Fruit fly (Drosophila melanogaster) whole organism: Measurements from ENCODE around the gene CG7573.

Experiments used
- CG8478 ChIP-seq: fragments of >200 bp; optimal IDR thresholded peaks from 2 replicates; lab custom pipeline; 2018; ENCODE audit warnings: inconsistent platforms
- Dll ChIP-seq: fragments of >200 bp; optimal IDR thresholded peaks from 2 replicates; lab custom pipeline; 2017
- EcR ChIP-seq, 2 experiments: fragments of >200 bp; optimal IDR thresholded peaks; 2 replicates each; lab custom pipeline; 2017; ENCODE audit warnings: missing biosample characterization in 2 of 2, missing genetic modification characterization in 2 of 2, missing genetic modification reagents in 2 of 2
- pan ChIP-seq: fragments of >200 bp; optimal IDR thresholded peaks from 2 replicates; lab custom pipeline; 2017
- psq ChIP-seq: fragments of >200 bp; optimal IDR thresholded peaks from 2 replicates; lab custom pipeline; 2017
- usp ChIP-seq: fragments of >200 bp; optimal IDR thresholded peaks from 2 replicates; lab custom pipeline; 2017; ENCODE audit warnings: missing biosample characterization, missing genetic modification characterization, mixed read lengths

Gene CG7573

DNA sequence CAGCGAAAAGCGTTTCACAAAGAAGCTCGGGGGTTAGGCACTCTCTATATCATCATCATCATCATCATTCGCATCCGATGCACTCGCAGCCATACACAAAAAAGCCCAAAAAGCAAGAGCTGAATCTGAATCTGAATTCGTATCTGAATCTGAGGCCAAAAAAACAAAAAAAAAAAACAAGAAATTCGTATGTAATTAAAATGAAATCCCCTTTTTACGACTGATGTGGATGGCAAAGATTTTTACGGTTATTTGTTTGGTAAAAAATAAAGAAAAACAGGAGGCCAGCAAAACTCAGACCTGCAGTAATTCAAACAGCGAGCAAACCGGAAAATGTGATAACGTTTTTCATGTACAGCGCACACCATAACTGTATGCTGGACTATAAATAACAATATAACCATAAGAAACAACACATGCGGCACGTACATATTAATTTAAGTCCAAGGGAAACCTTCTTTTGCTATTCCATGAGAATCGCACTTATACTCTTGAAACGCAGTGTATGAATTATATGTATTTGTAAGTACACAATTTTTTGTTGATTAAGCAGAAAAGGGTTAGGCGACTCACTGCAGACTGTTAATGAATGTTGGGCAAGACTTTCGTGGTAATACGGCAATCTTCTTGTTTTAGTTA is 7.1 kb downstream of the CG7573 start:
- TF ChIP-seq psq (lab: Kevin White, UChicago) (no peak), EcR (GFP tag; optimal IDR thresholded peaks at IDR 0.05; lab: Kevin White, UChicago) (no peak), usp (GFP tag; lab: Kevin White, UChicago) (no peak), pan (lab: Kevin White, UChicago) (no peak), Dll (lab: Kevin White, UChicago) (no peak), CG8478 (lab: Kevin White, UChicago) (no peak)

DNA sequence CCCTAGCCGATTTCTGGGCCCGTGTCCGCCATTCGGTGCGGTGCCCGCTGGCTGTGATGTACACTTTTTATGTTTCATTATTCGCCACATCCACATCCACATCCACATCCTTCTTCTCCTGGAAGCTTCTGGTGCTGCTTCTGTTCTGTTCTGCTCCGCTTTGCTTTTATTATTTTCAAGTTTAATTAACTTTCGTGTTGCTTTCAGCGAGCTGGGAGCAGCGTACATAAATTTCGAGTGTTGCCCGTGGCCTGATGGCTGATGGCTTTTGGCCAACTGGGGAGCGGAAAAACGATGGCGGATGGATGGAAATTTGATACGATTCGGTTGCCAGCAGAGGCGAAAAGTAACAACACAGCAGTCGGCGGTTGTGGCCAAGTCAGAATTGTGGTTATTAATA is 8.6 kb downstream of the CG7573 start:
- no peak for TF ChIP-seq pan (lab: Kevin White, UChicago)
- no peak for TF ChIP-seq psq (lab: Kevin White, UChicago)
- TF ChIP-seq Dll (lab: Kevin White, UChicago): no peak
- TF ChIP-seq CG8478 (lab: Kevin White, UChicago): no peak
- TF ChIP-seq EcR (GFP tag; optimal IDR thresholded peaks at IDR 0.05; lab: Kevin White, UChicago): no peak
- no peak for TF ChIP-seq usp (GFP tag; lab: Kevin White, UChicago)

DNA sequence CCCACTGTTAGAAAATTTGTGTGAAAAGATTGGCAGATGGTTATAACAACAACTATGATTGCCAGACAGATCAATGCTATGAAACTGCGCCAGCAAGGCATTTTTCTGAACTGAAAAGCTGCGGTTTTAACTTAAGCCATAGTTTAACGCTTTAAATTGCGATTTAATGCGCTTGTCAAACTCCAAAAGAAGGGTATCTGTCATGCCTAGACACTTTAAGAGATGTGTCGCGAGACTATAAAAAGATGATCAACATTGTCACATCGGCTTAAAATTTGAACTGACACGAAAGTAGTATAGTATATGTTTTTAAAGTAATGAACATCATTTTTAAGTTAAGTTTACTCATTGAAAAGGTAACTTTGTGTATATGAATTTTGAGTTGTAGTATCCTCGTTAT is 10.1 kb downstream of the CG7573 start, which contains the start of gene CG6168:
Gene CG6168, minus strand, starts transcription at position 101 of the 400 bp plus-strand sequence.
- TF ChIP-seq usp (GFP tag; lab: Kevin White, UChicago) (no peak), psq (lab: Kevin White, UChicago) (no peak), CG8478 (lab: Kevin White, UChicago) (no peak), Dll (lab: Kevin White, UChicago) (no peak)

DNA sequence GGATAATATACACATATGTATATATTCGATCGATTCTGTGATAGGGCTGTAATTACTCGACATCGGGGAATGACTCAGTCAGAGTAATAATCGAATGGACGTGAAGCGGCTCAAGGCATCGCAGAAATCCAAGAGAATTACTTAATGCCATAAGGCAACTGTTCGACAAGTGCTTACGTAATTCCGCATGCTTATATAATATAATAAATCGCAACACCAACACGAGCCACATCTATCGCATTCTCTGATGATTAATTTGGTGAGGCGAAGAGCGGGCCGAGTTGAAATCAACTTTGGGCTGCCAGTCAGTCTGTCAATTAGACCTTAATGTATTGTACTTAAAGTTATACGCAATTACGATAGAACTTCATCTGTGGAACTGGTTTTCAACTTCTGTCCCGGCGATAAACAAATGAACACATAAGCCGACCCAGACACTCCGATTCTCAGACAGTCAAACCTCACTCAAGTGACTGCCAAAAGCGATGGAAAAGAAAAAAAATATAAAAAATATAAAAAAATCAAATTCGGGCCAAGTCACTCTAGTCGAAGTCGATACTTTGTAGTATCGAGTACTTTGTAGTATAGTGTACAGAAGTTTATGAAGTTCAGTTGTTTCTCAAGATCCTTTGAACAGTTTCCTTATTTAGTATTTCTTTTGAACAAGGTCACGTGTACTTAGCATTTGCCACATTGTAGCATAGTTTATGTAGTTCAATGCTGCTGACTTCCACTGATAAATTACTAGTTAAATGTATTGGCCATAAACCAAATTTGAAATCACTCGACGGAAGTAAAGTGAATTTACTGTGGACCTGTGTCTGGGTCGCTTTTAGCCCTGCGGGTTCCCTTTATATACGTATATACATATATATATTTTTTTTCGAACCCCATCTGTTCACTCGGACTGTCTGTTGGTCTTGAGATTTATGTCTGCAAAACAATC is 10.9 kb downstream of the CG7573 start:
- TF ChIP-seq CG8478 (lab: Kevin White, UChicago): no peak
- no peak for TF ChIP-seq pan (lab: Kevin White, UChicago)
- TF ChIP-seq usp (GFP tag; lab: Kevin White, UChicago): no peak
- no peak for TF ChIP-seq psq (lab: Kevin White, UChicago)
- TF ChIP-seq Dll (lab: Kevin White, UChicago): no peak
- no peak for TF ChIP-seq EcR (GFP tag; optimal IDR thresholded peaks at IDR 0.05; lab: Kevin White, UChicago)

DNA sequence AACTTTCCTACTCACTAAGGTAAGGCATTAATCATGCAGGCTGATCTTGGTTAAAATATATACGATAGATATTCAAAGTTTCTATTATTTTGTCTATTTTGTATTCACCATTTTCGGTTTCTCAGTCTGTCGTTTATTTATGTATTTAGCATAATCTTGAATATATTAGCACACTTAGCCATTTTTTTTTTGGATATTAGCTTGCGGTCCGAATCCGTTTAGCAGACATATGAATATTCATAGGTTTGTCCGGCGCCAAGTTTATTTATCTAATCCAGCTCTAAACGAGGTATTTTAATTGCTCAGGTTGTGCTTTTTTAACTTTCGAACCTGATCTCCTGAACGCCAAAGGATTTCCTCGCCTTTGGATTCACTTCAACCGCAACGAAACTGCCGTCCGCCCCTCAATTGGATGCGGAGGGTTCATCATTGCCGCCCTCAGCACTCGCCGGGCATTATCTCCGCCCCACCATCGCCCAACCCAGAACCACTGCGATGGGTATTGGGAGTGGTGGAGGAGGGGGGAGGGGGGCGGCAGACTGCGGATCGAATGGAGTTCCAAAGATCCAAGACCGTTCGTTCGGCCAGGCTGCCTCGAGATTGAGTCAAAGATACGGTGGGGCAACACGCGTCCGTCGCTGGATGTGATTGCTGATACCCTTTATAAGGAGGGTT is 11.8 kb downstream of the CG7573 start:
- no peak for TF ChIP-seq usp (GFP tag; lab: Kevin White, UChicago)
- TF ChIP-seq Dll (lab: Kevin White, UChicago): no peak
- TF ChIP-seq pan (lab: Kevin White, UChicago): no peak
- no peak for TF ChIP-seq EcR (GFP tag; optimal IDR thresholded peaks at IDR 0.05; lab: Kevin White, UChicago)
- TF ChIP-seq psq (lab: Kevin White, UChicago): no peak
- TF ChIP-seq CG8478 (lab: Kevin White, UChicago): no peak

DNA sequence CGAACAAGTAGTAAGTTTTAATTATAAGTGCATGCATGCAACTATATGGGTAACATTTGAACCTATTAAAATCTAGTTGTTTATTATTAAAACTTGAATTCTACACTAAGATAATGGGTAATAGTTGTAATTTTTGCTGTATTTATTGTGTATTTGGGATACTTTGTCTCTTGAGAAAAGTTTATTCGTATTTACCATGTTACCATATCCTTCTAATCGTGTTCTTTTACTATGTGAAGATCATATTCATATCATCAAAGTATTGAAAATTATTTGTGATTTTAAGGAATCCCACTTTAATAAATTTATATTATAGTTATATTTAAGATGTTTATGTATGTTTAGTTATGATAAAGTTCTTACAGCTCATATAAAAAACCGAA is 12.3 kb downstream of the CG7573 start:
- TF ChIP-seq CG8478 (lab: Kevin White, UChicago) (no peak), usp (GFP tag; lab: Kevin White, UChicago) (no peak), EcR (GFP tag; optimal IDR thresholded peaks at IDR 0.05; lab: Kevin White, UChicago) (no peak), pan (lab: Kevin White, UChicago) (peak; percentile 88)

DNA sequence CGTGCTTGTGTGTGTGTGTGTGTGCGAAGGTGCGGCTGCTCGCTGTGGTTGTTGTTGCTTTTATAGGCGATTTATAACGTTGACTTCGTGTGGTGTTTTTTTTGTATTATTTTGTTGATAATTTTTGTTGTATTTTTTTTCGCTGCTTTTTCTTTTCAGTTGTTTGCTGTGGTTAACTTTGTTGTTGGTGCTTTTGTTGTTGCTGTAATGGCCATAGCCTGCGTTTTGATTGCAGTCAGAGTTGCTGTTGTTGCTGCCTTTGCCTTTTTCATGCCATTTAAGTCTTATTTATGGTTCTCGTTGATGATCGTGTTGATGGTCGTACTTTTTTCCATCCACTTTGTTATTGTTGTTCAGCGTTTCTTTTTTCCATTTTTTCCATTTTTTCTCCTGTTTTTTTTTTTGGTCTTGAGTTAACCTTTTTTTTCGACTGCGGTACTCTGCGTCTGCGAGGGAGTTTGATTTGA is 13.0 kb downstream of the CG7573 start:
- no peak for TF ChIP-seq pan (lab: Kevin White, UChicago)
- no peak for TF ChIP-seq Dll (lab: Kevin White, UChicago)
- no peak for TF ChIP-seq CG8478 (lab: Kevin White, UChicago)
- TF ChIP-seq EcR (GFP tag; optimal IDR thresholded peaks at IDR 0.05; lab: Kevin White, UChicago): no peak
- TF ChIP-seq usp (GFP tag; lab: Kevin White, UChicago): no peak
- TF ChIP-seq psq (lab: Kevin White, UChicago): no peak

DNA sequence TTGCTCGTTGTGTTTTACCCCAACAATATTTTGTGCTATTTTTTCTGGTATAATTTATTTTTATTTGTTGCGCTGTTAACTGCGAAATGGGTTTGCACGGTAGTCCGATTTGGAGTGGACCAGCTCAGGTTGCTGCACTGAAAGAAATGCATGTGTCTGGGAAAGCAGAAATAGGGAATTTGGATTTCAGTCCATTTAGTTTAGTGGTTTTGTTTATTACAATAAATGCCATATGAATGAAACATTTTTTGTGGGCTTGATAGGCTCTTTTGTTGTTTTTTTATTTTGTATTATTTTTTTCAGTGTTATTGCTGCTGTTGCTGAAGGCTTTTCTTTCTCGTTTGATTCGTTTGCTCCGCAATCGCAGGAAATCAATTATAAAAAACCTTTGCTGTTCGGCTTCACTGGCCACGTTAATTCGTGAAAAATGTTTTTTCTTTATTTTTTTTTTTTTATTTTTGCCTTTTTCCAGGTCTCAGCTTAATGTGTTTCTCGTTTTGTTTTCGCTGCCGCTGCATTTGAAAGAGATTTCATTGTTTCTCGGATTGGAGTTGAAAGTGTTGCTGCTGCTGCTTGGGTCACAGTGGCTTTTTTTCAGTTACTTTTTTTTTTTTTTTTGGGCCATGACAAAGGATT is 14.2 kb downstream of the CG7573 start:
- TF ChIP-seq CG8478 (lab: Kevin White, UChicago): no peak
- no peak for TF ChIP-seq usp (GFP tag; lab: Kevin White, UChicago)
- no peak for TF ChIP-seq EcR (GFP tag; optimal IDR thresholded peaks at IDR 0.05; lab: Kevin White, UChicago)
- no peak for TF ChIP-seq Dll (lab: Kevin White, UChicago)
- no peak for TF ChIP-seq psq (lab: Kevin White, UChicago)
- TF ChIP-seq pan (lab: Kevin White, UChicago): no peak

DNA sequence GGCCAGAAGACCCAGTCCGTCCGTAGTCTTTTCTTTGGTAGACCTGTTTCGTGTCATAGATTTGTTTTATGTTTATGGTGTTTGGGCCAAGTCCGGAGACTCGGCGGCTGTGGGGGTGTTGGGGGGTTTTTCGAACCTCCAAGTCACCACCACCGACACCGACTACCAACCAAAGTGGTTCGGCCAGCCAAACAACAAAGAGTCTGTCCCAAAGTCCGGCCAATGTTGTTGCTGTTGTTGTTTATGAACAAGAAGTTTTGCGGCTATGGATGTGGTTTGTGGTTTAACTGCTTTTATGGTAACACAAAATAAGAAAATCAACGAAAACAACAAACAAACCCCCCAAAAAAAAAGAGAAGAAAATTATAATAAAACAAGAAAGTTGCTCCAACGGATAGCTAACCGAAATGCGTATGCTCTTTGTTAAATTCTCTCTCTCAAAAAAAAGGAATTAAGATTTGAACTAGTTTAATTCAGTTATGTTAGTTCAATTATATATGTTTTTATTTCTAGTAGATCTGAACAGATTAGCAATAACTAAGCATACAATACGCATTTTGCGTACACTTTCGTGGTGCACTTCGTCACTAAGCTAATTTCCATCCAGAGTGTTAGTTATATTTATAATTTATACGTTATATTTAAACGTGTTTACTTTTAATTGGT is 16.6 kb downstream of the CG7573 start:
- no peak for TF ChIP-seq Dll (lab: Kevin White, UChicago)
- no peak for TF ChIP-seq pan (lab: Kevin White, UChicago)
- TF ChIP-seq EcR (GFP tag; optimal IDR thresholded peaks at IDR 0.05; lab: Kevin White, UChicago): peak in 1 of 2 experiments; percentile 35

DNA sequence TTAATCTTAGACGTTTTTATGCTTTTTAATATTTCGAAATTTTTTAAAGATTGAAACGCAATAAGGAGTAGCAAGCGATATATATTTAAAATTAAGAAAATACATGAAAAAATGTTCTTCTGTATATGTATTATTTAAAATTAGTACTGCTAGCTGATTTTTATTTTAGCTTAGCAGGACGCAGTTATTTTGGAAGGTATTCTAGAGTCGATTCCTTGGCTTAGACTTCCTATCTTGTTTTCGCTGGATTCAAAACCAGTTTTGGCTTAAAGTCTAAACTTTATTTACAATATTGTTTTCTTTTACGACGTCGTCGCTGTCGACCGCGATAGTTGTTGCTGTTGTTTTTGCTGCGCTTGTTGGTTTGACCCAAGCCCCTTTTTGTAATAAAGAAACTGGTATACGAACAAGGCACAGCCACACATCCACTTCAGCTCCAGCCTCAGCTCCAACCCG is 17.5 kb downstream of the CG7573 start:
- TF ChIP-seq usp (GFP tag; lab: Kevin White, UChicago) (no peak), CG8478 (lab: Kevin White, UChicago) (no peak), psq (lab: Kevin White, UChicago) (no peak), Dll (lab: Kevin White, UChicago) (no peak), pan (lab: Kevin White, UChicago) (peak; percentile 91), EcR (GFP tag; optimal IDR thresholded peaks at IDR 0.05; lab: Kevin White, UChicago) (no peak)
